Fruit fly (Drosophila melanogaster) whole organism, embryonic: ENCODE results near the gene Nepl7.

Source experiments
- Atf6 ChIP-seq: fragments of 200-800 bp; sonication (Bioruptor generic); IDR thresholded peaks from 2 replicates; pipeline ENCODE4 v1.3.6; 2022; ENCODE audit warnings: missing biosample characterization, missing genetic modification characterization
- CG12391 ChIP-seq: fragments of 200-800 bp; sonication (Bioruptor generic); optimal IDR thresholded peaks from 3 replicates; lab custom pipeline; 2018; ENCODE audit warnings: missing biosample characterization, mild to moderate bottlenecking, missing genetic modification characterization, moderate library complexity
- CG13624 ChIP-seq: fragments of 200-800 bp; sonication (Bioruptor generic); optimal IDR thresholded peaks from 2 replicates; lab custom pipeline; 2016; ENCODE audit warnings: missing biosample characterization, missing genetic modification characterization
- CG15514 ChIP-seq: fragments of 200-800 bp; sonication (Bioruptor generic); optimal IDR thresholded peaks from 3 replicates; lab custom pipeline; 2017; ENCODE audit warnings: missing biosample characterization, missing genetic modification characterization, mild to moderate bottlenecking, moderate library complexity, missing genetic modification reagents
- CG15601 ChIP-seq: fragments of 200-800 bp; sonication (Bioruptor generic); optimal IDR thresholded peaks from 3 replicates; lab custom pipeline; 2019; ENCODE audit warnings: missing biosample characterization, mild to moderate bottlenecking, missing genetic modification characterization, moderate library complexity
- CG33557 ChIP-seq: fragments of 200-800 bp; sonication (Bioruptor generic); optimal IDR thresholded peaks from 2 replicates; lab custom pipeline; 2019; ENCODE audit warnings: missing biosample characterization, mild to moderate bottlenecking, missing genetic modification characterization, moderate library complexity
- CG43689 ChIP-seq: fragments of 200-800 bp; sonication (Bioruptor generic); IDR thresholded peaks from 2 replicates; pipeline ENCODE4 v1.3.6; 2022; ENCODE audit warnings: missing biosample characterization, missing genetic modification characterization
- CG4820 ChIP-seq: fragments of 200-800 bp; sonication (Bioruptor generic); optimal IDR thresholded peaks from 3 replicates; lab custom pipeline; 2016; ENCODE audit warnings: missing biosample characterization, missing genetic modification characterization
- CG6683 ChIP-seq: fragments of 200-800 bp; sonication (Bioruptor generic); optimal IDR thresholded peaks from 2 replicates; lab custom pipeline; 2017; ENCODE audit warnings: missing biosample characterization, mild to moderate bottlenecking, missing genetic modification characterization, missing genetic modification reagents
- CG9215 ChIP-seq: fragments of 200-800 bp; sonication (Bioruptor generic); IDR thresholded peaks from 2 replicates; pipeline ENCODE4 v1.3.6; 2022; ENCODE audit warnings: missing biosample characterization, missing genetic modification characterization
- D ChIP-seq, 2 experiments: fragments of 200-800 bp in 1 of 2; fragments of >200 bp in 1 of 2; sonication (Bioruptor generic) in 1 of 2; optimal IDR thresholded peaks; 2 replicates in 1 of 2; 3 replicates in 1 of 2; lab custom pipeline; 2017; ENCODE audit warnings: mild to moderate bottlenecking in 1 of 2, missing biosample characterization in 1 of 2, missing genetic modification characterization in 1 of 2, missing genetic modification reagents in 1 of 2
- D19A ChIP-seq: fragments of 200-800 bp; optimal IDR thresholded peaks from 3 replicates; lab custom pipeline; 2019; ENCODE audit warnings: missing biosample characterization, mild to moderate bottlenecking, missing genetic modification characterization, moderate library complexity
- Eip74EF ChIP-seq, 2 experiments: fragments of 200-800 bp in 1 of 2; fragments of >200 bp in 1 of 2; sonication (Bioruptor generic) in 1 of 2; optimal IDR thresholded peaks; 2 replicates each; lab custom pipeline; 2017 to 2019; ENCODE audit warnings: missing biosample characterization in 2 of 2, missing genetic modification characterization in 2 of 2, mild to moderate bottlenecking in 1 of 2, moderate library complexity in 1 of 2
- H2.0 ChIP-seq: fragments of 200-800 bp; sonication (Bioruptor generic); IDR thresholded peaks from 2 replicates; pipeline ENCODE4 v1.3.6; 2022; ENCODE audit warnings: missing biosample characterization, missing genetic modification characterization
- HmgZ ChIP-seq: fragments of 200-800 bp; sonication (Bioruptor generic); optimal IDR thresholded peaks from 2 replicates; lab custom pipeline; 2018; ENCODE audit warnings: missing biosample characterization, mild to moderate bottlenecking, missing genetic modification characterization
- Kr ChIP-seq: fragments of 200-800 bp; sonication (Bioruptor generic); optimal IDR thresholded peaks from 2 replicates; lab custom pipeline; 2017; ENCODE audit warnings: missing biosample characterization, mild to moderate bottlenecking, missing genetic modification characterization
- Neu2 ChIP-seq: fragments of 200-800 bp; sonication (Bioruptor generic); optimal IDR thresholded peaks from 3 replicates; lab custom pipeline; 2016; ENCODE audit warnings: missing biosample characterization, missing genetic modification characterization, borderline replicate concordance
- Ravus ChIP-seq: fragments of 200-800 bp; sonication (Bioruptor generic); IDR thresholded peaks from 2 replicates; pipeline ENCODE4 v1.3.6; 2022; ENCODE audit warnings: missing biosample characterization, missing genetic modification characterization
- Rx ChIP-seq: fragments of 200-800 bp; sonication (Bioruptor generic); IDR thresholded peaks from 2 replicates; pipeline ENCODE4 v1.3.6; 2022; ENCODE audit warnings: missing biosample characterization, missing genetic modification characterization
- Six4 ChIP-seq: fragments of 200-800 bp; sonication (Bioruptor generic); optimal IDR thresholded peaks from 2 replicates; lab custom pipeline; 2016; ENCODE audit warnings: missing biosample characterization, missing genetic modification characterization
- Sox102F ChIP-seq: fragments of 200-800 bp; sonication (Bioruptor generic); optimal IDR thresholded peaks from 2 replicates; lab custom pipeline; 2018; ENCODE audit warnings: missing biosample characterization, mild to moderate bottlenecking, missing genetic modification characterization, moderate library complexity
- Vsx1 ChIP-seq: fragments of 200-800 bp; sonication (Bioruptor generic); optimal IDR thresholded peaks from 2 replicates; lab custom pipeline; 2017; ENCODE audit warnings: missing biosample characterization, mild to moderate bottlenecking, missing genetic modification characterization, missing genetic modification reagents
- aop ChIP-seq: fragments of 200-800 bp; sonication (Bioruptor generic); IDR thresholded peaks from 2 replicates; pipeline ENCODE4 v1.3.6; 2022; ENCODE audit warnings: missing biosample characterization, missing genetic modification characterization
- ara ChIP-seq: fragments of 200-800 bp; sonication (Bioruptor generic); IDR thresholded peaks from 2 replicates; pipeline ENCODE4 v1.3.6; 2022; ENCODE audit warnings: missing biosample characterization, missing genetic modification characterization
- bcd ChIP-seq: fragments of 200-800 bp; sonication (Bioruptor generic); optimal IDR thresholded peaks from 2 replicates; lab custom pipeline; 2017; ENCODE audit warnings: missing biosample characterization, mild to moderate bottlenecking, missing genetic modification characterization
- da ChIP-seq: fragments of 200-800 bp; sonication (Bioruptor generic); optimal IDR thresholded peaks from 2 replicates; lab custom pipeline; 2016; ENCODE audit warnings: missing biosample characterization, missing genetic modification characterization
- fd102C ChIP-seq: fragments of 200-800 bp; sonication (Bioruptor generic); optimal IDR thresholded peaks from 2 replicates; lab custom pipeline; 2018; ENCODE audit warnings: missing biosample characterization, mild to moderate bottlenecking, missing genetic modification characterization, moderate library complexity
- gce ChIP-seq: fragments of 200-800 bp; sonication (Bioruptor generic); IDR thresholded peaks from 3 replicates; pipeline ENCODE4 v1.3.6; 2022; ENCODE audit warnings: missing biosample characterization, missing genetic modification characterization
- grn ChIP-seq: fragments of 200-800 bp; sonication (Bioruptor generic); optimal IDR thresholded peaks from 3 replicates; lab custom pipeline; 2017; ENCODE audit warnings: missing biosample characterization, missing genetic modification characterization
- ham ChIP-seq: fragments of 200-800 bp; sonication (Bioruptor generic); IDR thresholded peaks from 2 replicates; pipeline ENCODE4 v1.3.6; 2022; ENCODE audit warnings: missing biosample characterization, missing genetic modification characterization
- hth ChIP-seq: fragments of >200 bp; optimal IDR thresholded peaks from 2 replicates; lab custom pipeline; 2017; ENCODE audit warnings: inconsistent platforms
- lola ChIP-seq, 3 experiments: fragments of >200 bp in 2 of 3; fragments of 200-800 bp in 1 of 3; sonication (Bioruptor generic) in 1 of 3; optimal IDR thresholded peaks; 2 replicates each; lab custom pipeline; 2017 to 2019; ENCODE audit warnings: missing biosample characterization in 3 of 3, missing genetic modification characterization in 3 of 3, mild to moderate bottlenecking in 1 of 3, moderate library complexity in 1 of 3
- lov ChIP-seq, 2 experiments: fragments of 200-800 bp in 1 of 2; fragments of >200 bp in 1 of 2; sonication (Bioruptor generic) in 1 of 2; IDR thresholded peaks in 1 of 2; optimal IDR thresholded peaks in 1 of 2; 2 replicates in 1 of 2; 3 replicates in 1 of 2; pipeline versions ENCODE4 v1.3.6 to Lab custom; 2017 to 2022; ENCODE audit warnings: missing biosample characterization in 1 of 2, missing genetic modification characterization in 1 of 2
- pros ChIP-seq: fragments of 200-800 bp; sonication (Bioruptor generic); optimal IDR thresholded peaks from 3 replicates; lab custom pipeline; 2019; ENCODE audit warnings: missing biosample characterization, mild to moderate bottlenecking, missing genetic modification characterization, moderate library complexity
- sens ChIP-seq: fragments of 200-800 bp; sonication (Bioruptor generic); peaks from one replicate; lab custom pipeline; 2016; ENCODE audit warnings: missing biosample characterization, missing genetic modification characterization
- sisA ChIP-seq: fragments of 200-800 bp; sonication (Bioruptor generic); IDR thresholded peaks from 2 replicates; pipeline ENCODE4 v1.3.6; 2022; ENCODE audit warnings: missing biosample characterization, missing genetic modification characterization
- stwl ChIP-seq: fragments of 200-800 bp; sonication (Bioruptor generic); optimal IDR thresholded peaks from 3 replicates; lab custom pipeline; 2018; ENCODE audit warnings: missing biosample characterization, mild to moderate bottlenecking, missing genetic modification characterization, moderate library complexity
- sug ChIP-seq: fragments of 200-800 bp; optimal IDR thresholded peaks from 2 replicates; lab custom pipeline; 2019; ENCODE audit warnings: missing biosample characterization, mild to moderate bottlenecking, missing genetic modification characterization, moderate library complexity
- tll ChIP-seq, 2 experiments: fragments of 200-800 bp in 1 of 2; fragments of >200 bp in 1 of 2; sonication (Bioruptor generic) in 1 of 2; optimal IDR thresholded peaks; 2 replicates each; lab custom pipeline; 2017 to 2019; ENCODE audit warnings: missing biosample characterization in 2 of 2, missing genetic modification characterization in 2 of 2, mild to moderate bottlenecking in 1 of 2, moderate library complexity in 1 of 2
- ttk ChIP-seq: fragments of 200-800 bp; sonication (Bioruptor generic); IDR thresholded peaks from 2 replicates; pipeline ENCODE4 v2.1.2; 2022; ENCODE audit warnings: missing biosample characterization, missing genetic modification characterization
- twi ChIP-seq: fragments of 200-800 bp; optimal IDR thresholded peaks from 2 replicates; lab custom pipeline; 2019; ENCODE audit warnings: missing biosample characterization, mild to moderate bottlenecking, missing genetic modification characterization, moderate library complexity
- unc-4 ChIP-seq: fragments of 200-800 bp; sonication (Bioruptor generic); IDR thresholded peaks from 2 replicates; pipeline ENCODE4 v1.3.6; 2022; ENCODE audit warnings: missing biosample characterization, missing genetic modification characterization; ENCODE audit not compliant: partially characterized antibody
- vvl ChIP-seq: fragments of 200-800 bp; sonication (Bioruptor generic); IDR thresholded peaks from 2 replicates; pipeline ENCODE4 v1.3.6; 2022; ENCODE audit warnings: missing biosample characterization, missing genetic modification characterization
- wor ChIP-seq: fragments of 200-800 bp; sonication (Bioruptor generic); IDR thresholded peaks from 2 replicates; pipeline ENCODE4 v1.3.6; 2022; ENCODE audit warnings: missing biosample characterization, missing genetic modification characterization

Gene Nepl7

DNA sequence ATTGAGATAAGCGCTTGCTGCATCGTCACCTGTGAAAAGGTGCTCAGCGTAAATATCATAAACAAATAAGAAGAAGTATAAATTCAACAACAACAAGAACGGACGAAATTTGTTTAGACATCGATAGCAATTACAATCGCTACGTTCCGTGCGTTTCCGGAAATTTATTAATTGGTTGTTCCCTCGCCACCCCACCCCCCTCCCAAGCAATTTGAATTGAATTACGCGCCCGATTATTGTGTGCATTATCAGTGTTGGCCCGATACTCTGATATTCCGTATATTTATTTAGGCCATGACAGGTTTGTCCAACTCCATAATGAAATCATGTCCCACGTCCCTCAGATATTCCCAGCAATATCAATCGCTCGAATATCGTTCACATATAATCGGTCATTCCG is 28.0 kb downstream of the Nepl7 start (continued):
- TF ChIP-seq CG33557 (GFP tag; lab: Kevin White, UChicago): peak; percentile 65
- peak in 1 of 3 experiments; percentile 21 for TF ChIP-seq lola (GFP tag; optimal IDR thresholded peaks at IDR 0.05; lab: Kevin White, UChicago)
- no peak for TF ChIP-seq Sox102F (GFP tag; lab: Kevin White, UChicago)
- TF ChIP-seq fd102C (GFP tag; lab: Kevin White, UChicago): peak; percentile 4
- TF ChIP-seq stwl (tag; lab: Kevin White, UChicago): peak; percentile 10
- TF ChIP-seq Vsx1 (GFP tag; lab: Kevin White, UChicago): peak; percentile 43

DNA sequence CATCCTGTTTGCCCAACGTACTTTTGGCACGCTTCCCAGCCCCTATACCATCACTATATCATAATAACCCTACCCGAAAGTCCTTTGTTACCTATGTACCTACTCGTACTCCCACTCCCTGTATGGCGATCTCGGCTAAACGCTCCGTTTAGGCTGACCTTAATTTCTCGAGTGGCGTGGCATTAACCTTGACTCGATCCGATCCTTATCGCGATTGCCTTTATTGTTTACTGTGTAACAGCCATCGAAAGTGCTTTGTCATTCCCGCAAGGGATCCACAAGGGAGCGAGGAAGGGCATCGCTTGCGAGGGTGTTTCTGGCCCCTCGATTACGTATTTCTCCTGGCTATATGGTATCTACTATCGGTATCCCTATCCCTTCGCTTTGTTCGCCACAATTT is 36.4 kb downstream of the Nepl7 start:
- peak; percentile 61 for TF ChIP-seq grn (GFP tag; lab: Kevin White, UChicago)
- TF ChIP-seq bcd (GFP tag; lab: Kevin White, UChicago): no peak
- TF ChIP-seq Rx: no peak
- TF ChIP-seq CG6683: no peak
- TF ChIP-seq D (optimal IDR thresholded peaks at IDR 0.05; lab: Kevin White, UChicago): peak; percentile 85
- no peak for TF ChIP-seq D (GFP tag; optimal IDR thresholded peaks at IDR 0.05; lab: Kevin White, UChicago)
- 0 out of 2 replicates have a peak, but pooled peaks have one; percentile 6 for TF ChIP-seq CG43689 (GFP tag; lab: Robert Waterston, UW)
- TF ChIP-seq, all 482 proteins: peak for 3

DNA sequence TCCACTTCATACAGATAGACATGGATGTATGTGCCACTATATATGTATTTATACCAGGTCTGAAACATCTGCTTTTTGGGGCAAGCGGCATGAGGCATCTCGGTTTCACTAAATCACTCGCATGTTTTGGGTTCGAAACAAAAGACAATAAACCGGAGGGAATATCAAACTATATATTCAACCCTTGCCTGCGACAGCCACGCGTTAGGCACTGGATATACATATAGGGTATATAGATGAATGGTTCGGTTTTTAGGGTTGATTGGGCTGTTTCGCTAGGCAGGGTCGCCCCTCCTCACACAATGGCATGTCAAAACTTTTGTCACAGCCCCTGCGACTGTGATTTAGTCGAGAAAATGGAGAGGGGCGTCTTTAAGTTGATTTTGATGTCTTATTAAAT is 46.4 kb downstream of the Nepl7 start:
- TF ChIP-seq pros (GFP tag; lab: Kevin White, UChicago) (peak; percentile 92), hth (peak; percentile 6), H2.0 (no peak), sug (tag; lab: Kevin White, UChicago) (no peak), Kr (GFP tag; lab: Kevin White, UChicago) (peak; percentile 65), Neu2 (GFP tag; lab: Kevin White, UChicago) (peak; percentile 13), unc-4 (no peak), twi (tag; lab: Kevin White, UChicago) (peak; percentile 63), D19A (tag; lab: Kevin White, UChicago) (peak; percentile 57), ara (GFP tag; lab: Robert Waterston, UW) (no peak), sens (GFP tag; lab: Kevin White, UChicago) (peak; percentile 66), CG9215 (GFP tag; lab: Robert Waterston, UW) (no peak)

DNA sequence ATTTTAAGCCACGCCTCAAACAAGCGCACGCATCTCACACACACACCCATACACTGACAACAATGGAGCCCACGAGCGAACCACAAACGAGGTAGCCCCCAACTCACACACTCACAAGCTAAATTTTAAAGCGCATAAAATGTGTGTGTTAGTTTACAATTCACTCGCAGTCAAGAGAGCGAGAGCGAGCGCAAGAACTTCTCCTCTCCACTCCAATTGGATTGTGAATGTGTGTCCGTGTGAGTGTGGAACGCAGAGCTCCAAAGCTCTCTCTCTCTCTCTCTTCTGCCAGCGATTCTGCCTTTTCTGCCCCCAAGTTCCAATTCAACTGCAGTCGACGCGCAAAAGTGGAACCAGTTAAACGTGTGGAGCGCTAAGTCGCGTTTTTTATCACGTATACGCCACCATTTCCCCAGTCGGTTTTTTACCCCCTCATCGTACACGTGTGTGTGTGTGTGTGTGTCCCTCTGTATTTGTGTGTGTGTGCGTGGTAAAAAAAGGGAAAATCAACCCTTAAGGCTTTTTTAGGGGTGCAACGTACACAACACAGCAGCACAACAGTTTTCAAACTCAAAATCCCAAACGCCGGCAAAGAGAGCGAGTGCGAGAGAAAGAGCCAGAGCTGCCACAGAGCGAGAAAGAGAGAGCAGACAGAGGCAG is 51.4 kb downstream of the Nepl7 start:
- no peak for TF ChIP-seq CG13624 (GFP tag; lab: Kevin White, UChicago)
- TF ChIP-seq tll (GFP tag; optimal IDR thresholded peaks at IDR 0.05; lab: Kevin White, UChicago): no peak
- no peak for TF ChIP-seq D19A (tag; lab: Kevin White, UChicago)
- peak; percentile 13 for TF ChIP-seq CG15514 (GFP tag; lab: Kevin White, UChicago)
- TF ChIP-seq CG12391 (tag; lab: Kevin White, UChicago): no peak
- TF ChIP-seq wor (GFP tag; lab: Robert Waterston, UW): no peak
- TF ChIP-seq Kr (GFP tag; lab: Kevin White, UChicago): peak; percentile 53
- peak; percentile 15; the same call in 1 of the 2 replicates for TF ChIP-seq Atf6 (GFP tag; lab: Robert Waterston, UW)
- TF ChIP-seq CG4820 (GFP tag; lab: Kevin White, UChicago): no peak
- TF ChIP-seq Vsx1 (GFP tag; lab: Kevin White, UChicago): no peak
- no peak for TF ChIP-seq lov (optimal IDR thresholded peaks at IDR 0.05; lab: Kevin White, UChicago)
- no peak for TF ChIP-seq lov (GFP tag; IDR thresholded peaks at IDR 0.05; lab: Robert Waterston, UW)
- TF ChIP-seq aop (GFP tag; lab: Robert Waterston, UW): no peak
- no peak for TF ChIP-seq ham (GFP tag; lab: Robert Waterston, UW)
- TF ChIP-seq Six4: no peak
- TF ChIP-seq HmgZ (tag; lab: Kevin White, UChicago): no peak
- no peak for TF ChIP-seq sisA (GFP tag; lab: Robert Waterston, UW)
- peak; percentile 96 for TF ChIP-seq vvl
- no peak for TF ChIP-seq Ravus (GFP tag; lab: Robert Waterston, UW)
- TF ChIP-seq ttk (GFP tag; lab: Robert Waterston, UW): peak; percentile 35; the same call in 1 of the 2 replicates
- TF ChIP-seq Eip74EF (GFP tag; optimal IDR thresholded peaks at IDR 0.05; lab: Kevin White, UChicago): peak in 1 of 2 experiments; percentile 6
- TF ChIP-seq gce: no peak
- TF ChIP-seq da (GFP tag; lab: Kevin White, UChicago): no peak
- no peak for TF ChIP-seq CG15601 (tag; lab: Kevin White, UChicago)
